Worm (Caenorhabditis elegans): ENCODE data around the gene T05G5.1.
A peak's percentile ranks its signal among the peaks of the same experiment; 100 is the strongest.

The T05G5.1 gene

ce11 chrIII:9758848-9759247, 15.7 kb upstream of the T05G5.1 start, which contains the start of gene rmd-1 (continued):
- TF ChIP-seq nfya-2 (GFP tag; IDR thresholded peaks at IDR 0.05) (no peak), hmg-20 (GFP tag; IDR thresholded peaks at IDR 0.05) (no peak), nhr-27 (tag; optimal IDR thresholded peaks at IDR 0.05) (no peak), lin-26 (GFP tag; IDR thresholded peaks at IDR 0.05) (no peak), aptf-2 (GFP tag; conservative IDR thresholded peaks at IDR 0.05) (no peak), C06A6.2 (GFP tag; conservative IDR thresholded peaks at IDR 0.05) (no peak), cebp-1 (GFP tag; IDR thresholded peaks at IDR 0.05) (no peak), cebp-1 (tag; optimal IDR thresholded peaks at IDR 0.05) (no peak), B0261.1 (tag; optimal IDR thresholded peaks at IDR 0.05) (no peak), ceh-100 (GFP tag; IDR thresholded peaks at IDR 0.05) (no peak), xnd-1 (tag; optimal IDR thresholded peaks at IDR 0.05) (peak; percentile 82), F33H1.4 (GFP tag; IDR thresholded peaks at IDR 0.05) (peak; percentile 72), snpc-1.1 (tag; optimal IDR thresholded peaks at IDR 0.05; ENCODE audit: insufficient read depth) (no peak), F57C9.4 (tag; optimal IDR thresholded peaks at IDR 0.05) (no peak), die-1 (tag; optimal IDR thresholded peaks at IDR 0.05) (no peak), madf-3 (GFP tag; IDR thresholded peaks at IDR 0.05) (peak; percentile 8; the same call in 1 of the 2 replicates), F22D6.2 (tag; optimal IDR thresholded peaks at IDR 0.05) (no peak), bed-1 (GFP tag; IDR thresholded peaks at IDR 0.05) (no peak), dpl-1 (GFP tag; optimal IDR thresholded peaks at IDR 0.05) (peak; percentile 79), ccch-3 (GFP tag; optimal IDR thresholded peaks at IDR 0.05) (no peak), ztf-18 (tag; optimal IDR thresholded peaks at IDR 0.05) (peak; percentile 2), mes-4 (tag; optimal IDR thresholded peaks at IDR 0.05) (no peak), somi-1 (GFP tag; optimal IDR thresholded peaks at IDR 0.05) (no peak), cebp-2 (GFP tag; IDR thresholded peaks at IDR 0.05) (no peak), dox-1 (GFP tag; IDR thresholded peaks at IDR 0.05) (peak; percentile 41), B0336.3 (GFP tag; IDR thresholded peaks at IDR 0.05) (no peak), ets-4 (GFP tag; optimal IDR thresholded peaks at IDR 0.05) (no peak), D2030.7 (GFP tag; IDR thresholded peaks at IDR 0.05) (peak; percentile 57; the same call in 1 of the 2 replicates), ZK185.1 (tag; optimal IDR thresholded peaks at IDR 0.05; ENCODE audit: poor library complexity, severe bottlenecking) (no peak), aptf-3 (GFP tag; IDR thresholded peaks at IDR 0.05) (no peak), hmg-1.2 (GFP tag; IDR thresholded peaks at IDR 0.05) (peak; percentile 17; the same call in 1 of the 2 replicates), B0035.1 (tag; optimal IDR thresholded peaks at IDR 0.05) (no peak), lin-40 (tag; optimal IDR thresholded peaks at IDR 0.05) (no peak), B0019.2 (GFP tag; conservative IDR thresholded peaks at IDR 0.05) (no peak), F57A8.1 (GFP tag; optimal IDR thresholded peaks at IDR 0.05) (no peak), F10E7.11 (tag; optimal IDR thresholded peaks at IDR 0.05) (no peak), F23B12.7 (tag; optimal IDR thresholded peaks at IDR 0.05; ENCODE audit: insufficient read depth) (no peak), F39B2.1 (GFP tag; IDR thresholded peaks at IDR 0.05) (no peak), nhr-120 (GFP tag; IDR thresholded peaks at IDR 0.05) (no peak)

- no peak for TF ChIP-seq hsf-1 (GFP tag; IDR thresholded peaks at IDR 0.05)
- no peak for TF ChIP-seq ceh-58 (GFP tag; IDR thresholded peaks at IDR 0.05)
- no peak for TF ChIP-seq lag-1 (GFP tag; IDR thresholded peaks at IDR 0.05)
- no peak for TF ChIP-seq F57A8.1 (GFP tag; optimal IDR thresholded peaks at IDR 0.05)
- no peak for TF ChIP-seq gei-17 (GFP tag; optimal IDR thresholded peaks at IDR 0.05)
- no peak for TF ChIP-seq ztf-6 (GFP tag; IDR thresholded peaks at IDR 0.05)
- TF ChIP-seq dpff-1 (tag; optimal IDR thresholded peaks at IDR 0.05): no peak
- TF ChIP-seq F22D6.2 (tag; optimal IDR thresholded peaks at IDR 0.05): no peak
- no peak for TF ChIP-seq lsl-1 (GFP tag; optimal IDR thresholded peaks at IDR 0.05)
- no peak for TF ChIP-seq mel-28 (tag; optimal IDR thresholded peaks at IDR 0.05; ENCODE audit: borderline replicate concordance)
- TF ChIP-seq lin-54 (GFP tag; optimal IDR thresholded peaks at IDR 0.05): no peak
- TF ChIP-seq F52B5.7 (tag; optimal IDR thresholded peaks at IDR 0.05): no peak
- no peak for TF ChIP-seq attf-5 (GFP tag; optimal IDR thresholded peaks at IDR 0.05)
- no peak for TF ChIP-seq nfya-2 (GFP tag; IDR thresholded peaks at IDR 0.05)
- no peak for TF ChIP-seq cebp-1 (GFP tag; IDR thresholded peaks at IDR 0.05)
- TF ChIP-seq cebp-1 (tag; optimal IDR thresholded peaks at IDR 0.05): no peak
- no peak for TF ChIP-seq egl-18 (GFP tag; IDR thresholded peaks at IDR 0.05)
- no peak for TF ChIP-seq somi-1 (GFP tag; optimal IDR thresholded peaks at IDR 0.05)
Observed at ce11 chrIII:9757414-9757813, 14.3 kb upstream of the T05G5.1 start, which contains the start of gene vps-53. vps-53 (minus strand) TSS chrIII:9757514.

Measured in whole organism, young adult.